Fruit fly (Drosophila melanogaster) whole organism, embryonic: ENCODE measurements around the gene CG43672.
A peak's percentile ranks its signal among the peaks of the same experiment; 100 is the strongest.

Experiments
- Antp ChIP-seq: fragments of 200-800 bp; sonication (Bioruptor generic); optimal IDR thresholded peaks from 3 replicates; lab custom pipeline; 2016; ENCODE audit warnings: missing biosample characterization, missing genetic modification characterization
- BEAF-32 ChIP-seq: fragments of 200-800 bp; sonication (Bioruptor generic); optimal IDR thresholded peaks from 3 replicates; lab custom pipeline; 2017; ENCODE audit warnings: missing biosample characterization, missing genetic modification characterization, mild to moderate bottlenecking, moderate library complexity, missing genetic modification reagents
- CG10267 ChIP-seq: fragments of 200-800 bp; sonication (Bioruptor generic); optimal IDR thresholded peaks from 2 replicates; lab custom pipeline; 2018; ENCODE audit warnings: missing biosample characterization, mild to moderate bottlenecking, missing genetic modification characterization, moderate library complexity
- CG10321 ChIP-seq: fragments of 200-800 bp; sonication (Bioruptor generic); IDR thresholded peaks from 2 replicates; pipeline ENCODE4 v1.3.6; 2022; ENCODE audit warnings: missing biosample characterization, missing genetic modification characterization
- CG10462 ChIP-seq: fragments of 200-800 bp; sonication (Bioruptor generic); optimal IDR thresholded peaks from 2 replicates; lab custom pipeline; 2016; ENCODE audit warnings: missing biosample characterization, missing genetic modification characterization
- CG12071 ChIP-seq: fragments of 200-800 bp; sonication (Bioruptor generic); optimal IDR thresholded peaks from 3 replicates; lab custom pipeline; 2018; ENCODE audit warnings: missing biosample characterization, mild to moderate bottlenecking, missing genetic modification characterization
- CG12299 ChIP-seq: fragments of 200-800 bp; sonication (Bioruptor generic); optimal IDR thresholded peaks from 2 replicates; lab custom pipeline; 2018; ENCODE audit warnings: missing biosample characterization, mild to moderate bottlenecking, missing genetic modification characterization
- CG13775 ChIP-seq: fragments of 200-800 bp; sonication (Bioruptor generic); optimal IDR thresholded peaks from 3 replicates; lab custom pipeline; 2017; ENCODE audit warnings: missing biosample characterization, mild to moderate bottlenecking, missing genetic modification characterization
- CG15011 ChIP-seq: fragments of 200-800 bp; sonication (Bioruptor generic); optimal IDR thresholded peaks from 3 replicates; lab custom pipeline; 2018; ENCODE audit warnings: missing biosample characterization, mild to moderate bottlenecking, missing genetic modification characterization
- CG18262 ChIP-seq: fragments of 200-800 bp; optimal IDR thresholded peaks from 3 replicates; lab custom pipeline; 2019; ENCODE audit warnings: missing biosample characterization, mild to moderate bottlenecking, missing genetic modification characterization, moderate library complexity
- CG18619 ChIP-seq: fragments of 200-800 bp; sonication (Bioruptor generic); optimal IDR thresholded peaks from 3 replicates; lab custom pipeline; 2017; ENCODE audit warnings: missing biosample characterization, mild to moderate bottlenecking, missing genetic modification characterization
- CG2120 ChIP-seq: fragments of 200-800 bp; sonication (Bioruptor generic); optimal IDR thresholded peaks from 3 replicates; lab custom pipeline; 2016; ENCODE audit warnings: missing biosample characterization, missing genetic modification characterization
- CG2678 ChIP-seq: fragments of 200-800 bp; sonication (Bioruptor generic); optimal IDR thresholded peaks from 3 replicates; lab custom pipeline; 2019; ENCODE audit warnings: missing biosample characterization, mild to moderate bottlenecking, missing genetic modification characterization, moderate library complexity
- CG2875 ChIP-seq: fragments of 200-800 bp; sonication (Bioruptor generic); optimal IDR thresholded peaks from 2 replicates; lab custom pipeline; 2017; ENCODE audit warnings: missing biosample characterization, mild to moderate bottlenecking, missing genetic modification characterization, missing genetic modification reagents
- CG30431 ChIP-seq: fragments of 200-800 bp; sonication (Bioruptor generic); optimal IDR thresholded peaks from 2 replicates; lab custom pipeline; 2017; ENCODE audit warnings: missing biosample characterization, missing genetic modification characterization
- CG32772 ChIP-seq: fragments of 200-800 bp; sonication (Bioruptor generic); IDR thresholded peaks from 2 replicates; pipeline ENCODE4 v1.3.6; 2022; ENCODE audit warnings: missing biosample characterization, missing genetic modification characterization
- CG3407 ChIP-seq: fragments of 200-800 bp; sonication (Bioruptor generic); optimal IDR thresholded peaks from 2 replicates; lab custom pipeline; 2018; ENCODE audit warnings: missing biosample characterization, mild to moderate bottlenecking, missing genetic modification characterization
- CG3838 ChIP-seq: fragments of 200-800 bp; sonication (Bioruptor generic); optimal IDR thresholded peaks from 3 replicates; lab custom pipeline; 2016; ENCODE audit warnings: missing biosample characterization, missing genetic modification characterization
- CG3995 ChIP-seq: fragments of 200-800 bp; sonication (Bioruptor generic); optimal IDR thresholded peaks from 3 replicates; lab custom pipeline; 2016; ENCODE audit warnings: missing biosample characterization, missing genetic modification characterization
- CG42726 ChIP-seq: fragments of 200-800 bp; sonication (Bioruptor generic); IDR thresholded peaks from 2 replicates; pipeline ENCODE4 v1.3.6; 2022; ENCODE audit warnings: missing biosample characterization, missing genetic modification characterization; ENCODE audit not compliant: partially characterized antibody
- CG4360 ChIP-seq: fragments of 200-800 bp; sonication (Bioruptor generic); IDR thresholded peaks from 2 replicates; pipeline ENCODE4 v1.3.6; 2022; ENCODE audit warnings: missing biosample characterization, missing genetic modification characterization
- CG5180 ChIP-seq: fragments of 200-800 bp; sonication (Bioruptor generic); optimal IDR thresholded peaks from 3 replicates; lab custom pipeline; 2017; ENCODE audit warnings: missing biosample characterization, missing genetic modification characterization, mild to moderate bottlenecking, moderate library complexity, missing genetic modification reagents
- CG6175 ChIP-seq: fragments of 200-800 bp; sonication (Bioruptor generic); IDR thresholded peaks from 3 replicates; pipeline ENCODE4 v1.3.6; 2022; ENCODE audit warnings: missing biosample characterization, missing genetic modification characterization
- CG7963 ChIP-seq: fragments of 200-800 bp; sonication (Bioruptor generic); IDR thresholded peaks from 3 replicates; pipeline ENCODE4 v1.3.6; 2022; ENCODE audit warnings: missing biosample characterization, missing genetic modification characterization; ENCODE audit not compliant: partially characterized antibody
- CG8290 ChIP-seq, 3 experiments: fragments of 200-800 bp; sonication (Bioruptor generic); optimal IDR thresholded peaks; 2 replicates each; lab custom pipeline; 2016 to 2019; ENCODE audit warnings: missing biosample characterization in 3 of 3, missing genetic modification characterization in 3 of 3, mild to moderate bottlenecking in 2 of 3, moderate library complexity in 1 of 3
- CG9437 ChIP-seq: fragments of 200-800 bp; sonication (Bioruptor generic); optimal IDR thresholded peaks from 2 replicates; lab custom pipeline; 2018; ENCODE audit warnings: missing biosample characterization, mild to moderate bottlenecking, missing genetic modification characterization
- Camta ChIP-seq: fragments of 200-800 bp; sonication (Bioruptor generic); optimal IDR thresholded peaks from 2 replicates; lab custom pipeline; 2016; ENCODE audit warnings: missing biosample characterization, missing genetic modification characterization
- Dfd ChIP-seq, 2 experiments: fragments of >200 bp; optimal IDR thresholded peaks; 2 replicates each; lab custom pipeline; 2017; ENCODE audit warnings: missing biosample characterization in 2 of 2, missing genetic modification characterization in 2 of 2
- E2f2 ChIP-seq: fragments of 200-800 bp; sonication (Bioruptor generic); IDR thresholded peaks from 2 replicates; pipeline ENCODE4 v1.3.6; 2022; ENCODE audit warnings: missing biosample characterization, missing genetic modification characterization
- HHEX ChIP-seq: fragments of 200-800 bp; sonication (Bioruptor generic); optimal IDR thresholded peaks from 3 replicates; lab custom pipeline; 2017; ENCODE audit warnings: missing biosample characterization, mild to moderate bottlenecking, missing genetic modification characterization, missing genetic modification reagents
- Meics ChIP-seq: fragments of 200-800 bp; sonication (Bioruptor generic); optimal IDR thresholded peaks from 2 replicates; lab custom pipeline; 2017; ENCODE audit warnings: missing biosample characterization, mild to moderate bottlenecking, missing genetic modification characterization
- Mrtf ChIP-seq: fragments of 200-800 bp; sonication (Bioruptor generic); IDR thresholded peaks from 3 replicates; pipeline ENCODE4 v1.3.6; 2022; ENCODE audit warnings: missing biosample characterization, missing genetic modification characterization
- NC2β ChIP-seq: fragments of 200-800 bp; sonication (Bioruptor generic); optimal IDR thresholded peaks from 2 replicates; lab custom pipeline; 2016; ENCODE audit warnings: missing biosample characterization, missing genetic modification characterization
- Rx ChIP-seq: fragments of 200-800 bp; sonication (Bioruptor generic); IDR thresholded peaks from 2 replicates; pipeline ENCODE4 v1.3.6; 2022; ENCODE audit warnings: missing biosample characterization, missing genetic modification characterization
- Sry-β ChIP-seq: fragments of 200-800 bp; sonication (Bioruptor generic); optimal IDR thresholded peaks from 2 replicates; lab custom pipeline; 2018; ENCODE audit warnings: missing biosample characterization, mild to moderate bottlenecking, missing genetic modification characterization, moderate library complexity
- Vsx1 ChIP-seq: fragments of 200-800 bp; sonication (Bioruptor generic); optimal IDR thresholded peaks from 2 replicates; lab custom pipeline; 2017; ENCODE audit warnings: missing biosample characterization, mild to moderate bottlenecking, missing genetic modification characterization, missing genetic modification reagents
- ac ChIP-seq: fragments of 200-800 bp; sonication (Bioruptor generic); optimal IDR thresholded peaks from 3 replicates; lab custom pipeline; 2017; ENCODE audit warnings: missing biosample characterization, mild to moderate bottlenecking, missing genetic modification characterization
- ase ChIP-seq: fragments of 200-800 bp; sonication (Bioruptor generic); IDR thresholded peaks from 3 replicates; pipeline ENCODE4 v1.3.6; 2022; ENCODE audit warnings: missing biosample characterization, missing genetic modification characterization
- dimm ChIP-seq: fragments of 200-800 bp; sonication (Bioruptor generic); IDR thresholded peaks from 2 replicates; pipeline ENCODE4 v1.3.6; 2022; ENCODE audit warnings: missing biosample characterization, missing genetic modification characterization
- fd64A ChIP-seq: fragments of 200-800 bp; sonication (Bioruptor generic); optimal IDR thresholded peaks from 3 replicates; lab custom pipeline; 2018; ENCODE audit warnings: missing biosample characterization, mild to moderate bottlenecking, missing genetic modification characterization
- fd96Cb ChIP-seq: fragments of 200-800 bp; sonication (Bioruptor generic); optimal IDR thresholded peaks from 2 replicates; lab custom pipeline; 2018; ENCODE audit warnings: missing biosample characterization, mild to moderate bottlenecking, missing genetic modification characterization, moderate library complexity
- fru ChIP-seq: fragments of >200 bp; optimal IDR thresholded peaks from 2 replicates; lab custom pipeline; 2017
- fu2 ChIP-seq: fragments of 200-800 bp; sonication (Bioruptor generic); optimal IDR thresholded peaks from 2 replicates; lab custom pipeline; 2016; ENCODE audit warnings: missing biosample characterization, missing genetic modification characterization
- otp ChIP-seq: fragments of 200-800 bp; sonication (Bioruptor generic); IDR thresholded peaks from 3 replicates; pipeline ENCODE4, ENCODE4 v1.3.6; 2022; ENCODE audit warnings: missing biosample characterization, missing genetic modification characterization
- shn ChIP-seq: fragments of 200-800 bp; sonication (Bioruptor generic); optimal IDR thresholded peaks from 3 replicates; lab custom pipeline; 2016; ENCODE audit warnings: missing biosample characterization, missing genetic modification characterization
- sima ChIP-seq: fragments of 200-800 bp; sonication (Bioruptor generic); optimal IDR thresholded peaks from 2 replicates; lab custom pipeline; 2016; ENCODE audit warnings: missing biosample characterization, missing genetic modification characterization
- sisA ChIP-seq: fragments of 200-800 bp; sonication (Bioruptor generic); IDR thresholded peaks from 2 replicates; pipeline ENCODE4 v1.3.6; 2022; ENCODE audit warnings: missing biosample characterization, missing genetic modification characterization
- tll ChIP-seq, 2 experiments: fragments of 200-800 bp in 1 of 2; fragments of >200 bp in 1 of 2; sonication (Bioruptor generic) in 1 of 2; optimal IDR thresholded peaks; 2 replicates each; lab custom pipeline; 2017 to 2019; ENCODE audit warnings: missing biosample characterization in 2 of 2, missing genetic modification characterization in 2 of 2, mild to moderate bottlenecking in 1 of 2, moderate library complexity in 1 of 2
- zfh1 ChIP-seq: fragments of 200-800 bp; sonication (Bioruptor generic); IDR thresholded peaks from 3 replicates; pipeline ENCODE4 v1.3.6; 2022; ENCODE audit warnings: missing biosample characterization, missing genetic modification characterization
- zfh2 ChIP-seq: fragments of 200-800 bp; sonication (Bioruptor generic); optimal IDR thresholded peaks from 2 replicates; lab custom pipeline; 2016; ENCODE audit warnings: missing biosample characterization, missing genetic modification characterization

CG43672 gene

DNA sequence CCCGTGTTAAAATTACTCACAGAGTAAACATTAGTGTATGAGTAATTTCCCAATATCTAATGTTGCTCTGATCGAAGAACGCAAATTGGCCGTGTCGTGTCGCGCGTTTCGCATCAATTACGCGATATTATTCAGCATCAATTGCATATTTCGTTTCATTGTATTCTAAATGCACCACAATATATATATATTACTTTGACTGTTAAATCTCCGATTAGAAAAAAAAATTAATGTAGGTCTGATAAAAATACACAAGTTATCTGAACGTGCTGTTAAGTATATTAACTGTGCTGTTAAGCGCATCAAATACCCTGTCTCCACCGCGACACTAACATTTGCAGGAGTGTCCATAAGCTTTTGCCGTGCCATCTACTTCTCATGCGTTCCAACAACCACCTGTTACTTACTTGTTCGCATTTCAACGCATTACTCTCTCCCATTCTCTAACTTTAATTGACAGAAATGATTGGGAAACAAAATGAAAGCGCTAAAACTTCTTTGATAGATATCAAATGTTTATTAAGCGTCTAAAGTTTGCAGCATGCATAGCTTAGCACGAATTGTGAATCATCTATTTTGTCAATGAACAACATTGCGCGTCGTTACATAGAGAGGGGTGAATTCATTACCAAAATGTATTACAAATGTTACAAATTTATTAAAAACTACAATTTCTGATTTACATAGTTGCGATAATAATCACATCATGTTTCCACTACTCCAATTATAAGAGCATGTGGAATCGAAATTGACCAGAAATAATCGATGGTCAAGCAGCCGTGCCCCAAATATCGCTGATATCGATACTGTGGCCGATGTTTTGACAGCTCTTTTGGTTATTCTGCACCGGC lies 12.1 kb upstream of the CG43672 start, which contains the start of the genes Graf and mRpL3 (continued):
- no peak for TF ChIP-seq NC2β (GFP tag; lab: Kevin White, UChicago)
- peak; percentile 86 for TF ChIP-seq BEAF-32
- TF ChIP-seq Rx (GFP tag; lab: Robert Waterston, UW), result no peak
- no peak for TF ChIP-seq CG9437 (GFP tag; lab: Kevin White, UChicago)
- TF ChIP-seq CG2678, result no peak
- TF ChIP-seq CG6175 (GFP tag; lab: Robert Waterston, UW), result no peak
- no peak for TF ChIP-seq Sry-β (GFP tag; lab: Kevin White, UChicago)
- no peak for TF ChIP-seq CG10267 (tag; lab: Kevin White, UChicago)
- peak; percentile 73 for TF ChIP-seq CG3995 (GFP tag; lab: Kevin White, UChicago)
- peak; percentile 5 for TF ChIP-seq CG13775 (GFP tag; lab: Kevin White, UChicago)
- TF ChIP-seq CG10321 (GFP tag; lab: Robert Waterston, UW), result no peak
- no peak for TF ChIP-seq fd64A (GFP tag; lab: Kevin White, UChicago)
- TF ChIP-seq fd96Cb, result no peak
- no peak for TF ChIP-seq ase (GFP tag; lab: Robert Waterston, UW)
- no peak for TF ChIP-seq sima (GFP tag; lab: Kevin White, UChicago)
- TF ChIP-seq Antp (GFP tag; lab: Kevin White, UChicago), result no peak
- peak; percentile 5 for TF ChIP-seq CG2120 (GFP tag; lab: Kevin White, UChicago)
- TF ChIP-seq CG3838 (GFP tag; lab: Kevin White, UChicago), result no peak
- TF ChIP-seq CG32772 (GFP tag; lab: Robert Waterston, UW), result no peak
- TF ChIP-seq fru (lab: Kevin White, UChicago), result no peak
- TF ChIP-seq Camta (GFP tag; lab: Kevin White, UChicago), result no peak
- TF ChIP-seq CG18262 (tag; lab: Kevin White, UChicago), result no peak
- TF ChIP-seq CG12071 (GFP tag; lab: Kevin White, UChicago), result no peak
- no peak for TF ChIP-seq Meics (GFP tag; lab: Kevin White, UChicago)
- TF ChIP-seq shn (GFP tag; lab: Kevin White, UChicago), result no peak
- TF ChIP-seq sisA (GFP tag; lab: Robert Waterston, UW), result no peak
- TF ChIP-seq E2f2, result no peak
- no peak for TF ChIP-seq CG8290 (GFP tag; optimal IDR thresholded peaks at IDR 0.05; lab: Kevin White, UChicago)
- TF ChIP-seq CG8290 (tag; optimal IDR thresholded peaks at IDR 0.05; lab: Kevin White, UChicago), result no peak
- peak; percentile 88 for TF ChIP-seq CG42726 (GFP tag; lab: Robert Waterston, UW)
- no peak for TF ChIP-seq CG30431 (GFP tag; lab: Kevin White, UChicago)
- TF ChIP-seq dimm (GFP tag; lab: Robert Waterston, UW), result no peak
- no peak for TF ChIP-seq CG5180
- TF ChIP-seq ac (GFP tag; lab: Kevin White, UChicago), result no peak
- no peak for TF ChIP-seq Mrtf (GFP tag; lab: Robert Waterston, UW)
- TF ChIP-seq Vsx1, result no peak
- no peak for TF ChIP-seq CG3407
- TF ChIP-seq CG18619 (GFP tag; lab: Kevin White, UChicago), result no peak
- TF ChIP-seq HHEX (GFP tag; lab: Kevin White, UChicago), result no peak
- TF ChIP-seq zfh2 (GFP tag; lab: Kevin White, UChicago), result no peak
- no peak for TF ChIP-seq otp (GFP tag; lab: Robert Waterston, UW)
- TF ChIP-seq fu2 (GFP tag; lab: Kevin White, UChicago), result no peak
- TF ChIP-seq CG12299 (tag; lab: Kevin White, UChicago), result no peak
- TF ChIP-seq CG2875 (GFP tag; lab: Kevin White, UChicago), result no peak
- no peak for TF ChIP-seq zfh1
- no peak for TF ChIP-seq Dfd (GFP tag; optimal IDR thresholded peaks at IDR 0.05; lab: Kevin White, UChicago)
- TF ChIP-seq CG7963 (GFP tag; lab: Robert Waterston, UW), result peak; percentile 91
- no peak for TF ChIP-seq CG10462 (GFP tag; lab: Kevin White, UChicago)
- peak in 1 of 2 experiments; percentile 2 for TF ChIP-seq tll (GFP tag; optimal IDR thresholded peaks at IDR 0.05; lab: Kevin White, UChicago)
- TF ChIP-seq CG15011, result no peak
- TF ChIP-seq CG4360, result no peak
